Fruit fly (Drosophila melanogaster) whole organism, embryonic: ENCODE measurements around the gene mia.

Source experiments
- Bdp1 ChIP-seq: fragments of 200-800 bp; sonication (Bioruptor generic); optimal IDR thresholded peaks from 3 replicates; lab custom pipeline; 2016; ENCODE audit warnings: missing biosample characterization, missing genetic modification characterization
- Blimp-1 ChIP-seq: fragments of 200-800 bp; sonication (Bioruptor generic); optimal IDR thresholded peaks from 3 replicates; lab custom pipeline; 2018; ENCODE audit warnings: missing biosample characterization, missing genetic modification characterization, mild to moderate bottlenecking, moderate library complexity, missing genetic modification reagents
- CG14667 ChIP-seq: fragments of 200-800 bp; sonication (Bioruptor generic); IDR thresholded peaks from 2 replicates; pipeline ENCODE4 v1.3.6; 2022; ENCODE audit warnings: missing biosample characterization, missing genetic modification characterization
- CG16863 ChIP-seq: fragments of 200-800 bp; sonication (Bioruptor generic); optimal IDR thresholded peaks from 3 replicates; lab custom pipeline; 2016; ENCODE audit warnings: missing biosample characterization, missing genetic modification characterization
- CG17612 ChIP-seq: fragments of 200-800 bp; sonication (Bioruptor generic); IDR thresholded peaks from 2 replicates; pipeline ENCODE4 v1.3.6; 2022; ENCODE audit warnings: missing biosample characterization, missing genetic modification characterization
- CG17912 ChIP-seq: fragments of 200-800 bp; sonication (Bioruptor generic); optimal IDR thresholded peaks from 2 replicates; lab custom pipeline; 2018; ENCODE audit warnings: missing biosample characterization, mild to moderate bottlenecking, missing genetic modification characterization
- CG1832 ChIP-seq: fragments of 200-800 bp; sonication (Bioruptor generic); optimal IDR thresholded peaks from 2 replicates; lab custom pipeline; 2017; ENCODE audit warnings: missing biosample characterization, mild to moderate bottlenecking, missing genetic modification characterization, inconsistent platforms
- CG18476 ChIP-seq: fragments of 200-800 bp; sonication (Bioruptor generic); optimal IDR thresholded peaks from 2 replicates; lab custom pipeline; 2016; ENCODE audit warnings: missing biosample characterization, mild to moderate bottlenecking, missing genetic modification characterization
- CG31388 ChIP-seq: fragments of 200-800 bp; sonication (Bioruptor generic); optimal IDR thresholded peaks from 2 replicates; lab custom pipeline; 2016; ENCODE audit warnings: missing biosample characterization, missing genetic modification characterization
- CG34224 ChIP-seq: fragments of 200-800 bp; sonication (Bioruptor generic); IDR thresholded peaks from 3 replicates; pipeline ENCODE4 v1.3.6; 2022; ENCODE audit warnings: missing biosample characterization, missing genetic modification characterization; ENCODE audit not compliant: partially characterized antibody
- CG3847 ChIP-seq: fragments of 200-800 bp; sonication (Bioruptor generic); IDR thresholded peaks from 2 replicates; pipeline ENCODE4 v1.3.6; 2022; ENCODE audit warnings: missing biosample characterization, missing genetic modification characterization
- CG6813 ChIP-seq: fragments of 200-800 bp; sonication (Bioruptor generic); optimal IDR thresholded peaks from 2 replicates; lab custom pipeline; 2017; ENCODE audit warnings: missing biosample characterization, missing genetic modification characterization, mild to moderate bottlenecking, moderate library complexity, missing genetic modification reagents
- CG7357 ChIP-seq: fragments of 200-800 bp; sonication (Bioruptor generic); IDR thresholded peaks from 3 replicates; pipeline ENCODE4 v1.3.6; 2022; ENCODE audit warnings: missing biosample characterization, missing genetic modification characterization
- CG7786 ChIP-seq: fragments of 200-800 bp; sonication (Bioruptor generic); optimal IDR thresholded peaks from 2 replicates; lab custom pipeline; 2016; ENCODE audit warnings: missing biosample characterization, missing genetic modification characterization
- CG8359 ChIP-seq: fragments of 200-800 bp; sonication (Bioruptor generic); optimal IDR thresholded peaks from 2 replicates; lab custom pipeline; 2017; ENCODE audit warnings: missing biosample characterization, mild to moderate bottlenecking, missing genetic modification characterization, borderline replicate concordance
- CG8765 ChIP-seq: fragments of 200-800 bp; sonication (Bioruptor generic); IDR thresholded peaks from 2 replicates; pipeline ENCODE4 v1.3.6; 2022; ENCODE audit warnings: missing biosample characterization, missing genetic modification characterization
- CG9932 ChIP-seq: fragments of 200-800 bp; sonication (Bioruptor generic); IDR thresholded peaks from 2 replicates; pipeline ENCODE4 v1.3.6; 2022; ENCODE audit warnings: missing biosample characterization, missing genetic modification characterization
- D ChIP-seq, 2 experiments: fragments of 200-800 bp in 1 of 2; fragments of >200 bp in 1 of 2; sonication (Bioruptor generic) in 1 of 2; optimal IDR thresholded peaks; 2 replicates in 1 of 2; 3 replicates in 1 of 2; lab custom pipeline; 2017; ENCODE audit warnings: mild to moderate bottlenecking in 1 of 2, missing biosample characterization in 1 of 2, missing genetic modification characterization in 1 of 2, missing genetic modification reagents in 1 of 2
- E2f2 ChIP-seq: fragments of 200-800 bp; sonication (Bioruptor generic); IDR thresholded peaks from 2 replicates; pipeline ENCODE4 v1.3.6; 2022; ENCODE audit warnings: missing biosample characterization, missing genetic modification characterization
- H15 ChIP-seq: fragments of 200-800 bp; sonication (Bioruptor generic); IDR thresholded peaks from 3 replicates; pipeline ENCODE4 v1.3.6; 2022; ENCODE audit warnings: missing biosample characterization, missing genetic modification characterization
- Hsf ChIP-seq: fragments of 200-800 bp; sonication (Bioruptor generic); optimal IDR thresholded peaks from 3 replicates; lab custom pipeline; 2016; ENCODE audit warnings: missing biosample characterization, missing genetic modification characterization
- Mad ChIP-seq: fragments of 200-800 bp; sonication (Bioruptor generic); optimal IDR thresholded peaks from 2 replicates; lab custom pipeline; 2016; ENCODE audit warnings: missing biosample characterization, missing genetic modification characterization
- Myb ChIP-seq: fragments of 200-800 bp; sonication (Bioruptor generic); optimal IDR thresholded peaks from 2 replicates; lab custom pipeline; 2016; ENCODE audit warnings: missing biosample characterization, missing genetic modification characterization
- NC2α ChIP-seq: fragments of 200-800 bp; sonication (Bioruptor generic); optimal IDR thresholded peaks from 2 replicates; lab custom pipeline; 2016; ENCODE audit warnings: missing biosample characterization, missing genetic modification characterization
- PHDP ChIP-seq: fragments of 200-800 bp; sonication (Bioruptor generic); optimal IDR thresholded peaks from 3 replicates; lab custom pipeline; 2018; ENCODE audit warnings: missing biosample characterization, mild to moderate bottlenecking, missing genetic modification characterization, moderate library complexity
- Trl ChIP-seq, 3 experiments: fragments of >200 bp in 2 of 3; fragments of 200-800 bp in 1 of 3; sonication (Bioruptor generic) in 1 of 3; optimal IDR thresholded peaks; 2 replicates in 1 of 3; 3 replicates in 2 of 3; lab custom pipeline; 2016 to 2017; ENCODE audit warnings: missing biosample characterization in 1 of 3, missing genetic modification characterization in 1 of 3
- Usf ChIP-seq: fragments of 200-800 bp; sonication (Bioruptor generic); optimal IDR thresholded peaks from 2 replicates; lab custom pipeline; 2017; ENCODE audit warnings: missing genotype, missing biosample characterization, missing genetic modification characterization
- bbx ChIP-seq: fragments of 200-800 bp; sonication (Bioruptor generic); IDR thresholded peaks from 2 replicates; pipeline ENCODE4 v1.3.6; 2022; ENCODE audit warnings: missing biosample characterization, missing genetic modification characterization; ENCODE audit not compliant: partially characterized antibody
- chinmo ChIP-seq: fragments of 200-800 bp; sonication (Bioruptor generic); IDR thresholded peaks from 4 replicates; pipeline ENCODE4 v1.3.6; 2022; ENCODE audit warnings: missing biosample characterization, missing genetic modification characterization; ENCODE audit not compliant: partially characterized antibody
- dmrt11E ChIP-seq: fragments of 200-800 bp; sonication (Bioruptor generic); optimal IDR thresholded peaks from 3 replicates; lab custom pipeline; 2018; ENCODE audit warnings: missing biosample characterization, mild to moderate bottlenecking, missing genetic modification characterization, moderate library complexity
- gsb ChIP-seq: fragments of 200-800 bp; sonication (Bioruptor generic); IDR thresholded peaks from 2 replicates; pipeline ENCODE4 v1.3.6; 2022; ENCODE audit warnings: missing biosample characterization, missing genetic modification characterization
- ham ChIP-seq: fragments of 200-800 bp; sonication (Bioruptor generic); IDR thresholded peaks from 2 replicates; pipeline ENCODE4 v1.3.6; 2022; ENCODE audit warnings: missing biosample characterization, missing genetic modification characterization
- her ChIP-seq: fragments of 200-800 bp; sonication (Bioruptor generic); optimal IDR thresholded peaks from 2 replicates; lab custom pipeline; 2016; ENCODE audit warnings: missing biosample characterization, missing genetic modification characterization
- jigr1 ChIP-seq: fragments of 200-800 bp; sonication (Bioruptor generic); IDR thresholded peaks from 3 replicates; pipeline ENCODE4 v1.3.6; 2022; ENCODE audit warnings: missing biosample characterization, missing genetic modification characterization
- lola ChIP-seq, 3 experiments: fragments of >200 bp in 2 of 3; fragments of 200-800 bp in 1 of 3; sonication (Bioruptor generic) in 1 of 3; optimal IDR thresholded peaks; 2 replicates each; lab custom pipeline; 2017 to 2019; ENCODE audit warnings: missing biosample characterization in 3 of 3, missing genetic modification characterization in 3 of 3, mild to moderate bottlenecking in 1 of 3, moderate library complexity in 1 of 3
- nmo ChIP-seq: fragments of 200-800 bp; sonication (Bioruptor generic); optimal IDR thresholded peaks from 2 replicates; lab custom pipeline; 2018; ENCODE audit warnings: missing biosample characterization, mild to moderate bottlenecking, missing genetic modification characterization, moderate library complexity
- onecut ChIP-seq: fragments of 200-800 bp; sonication (Bioruptor generic); IDR thresholded peaks from 2 replicates; pipeline ENCODE4 v1.3.6; 2022; ENCODE audit warnings: missing biosample characterization, missing genetic modification characterization
- rib ChIP-seq: fragments of 200-800 bp; sonication (Bioruptor generic); IDR thresholded peaks from 2 replicates; pipeline ENCODE4 v1.3.6; 2022; ENCODE audit warnings: missing biosample characterization, missing genetic modification characterization
- sens-2 ChIP-seq: fragments of 200-800 bp; sonication (Bioruptor generic); IDR thresholded peaks from 2 replicates; pipeline ENCODE4 v1.3.6; 2022; ENCODE audit warnings: missing biosample characterization, missing genetic modification characterization
- tin ChIP-seq: fragments of 200-800 bp; sonication (Bioruptor generic); optimal IDR thresholded peaks from 3 replicates; lab custom pipeline; 2016; ENCODE audit warnings: missing biosample characterization, missing genetic modification characterization
- wek ChIP-seq: fragments of 200-800 bp; sonication (Bioruptor generic); optimal IDR thresholded peaks from 3 replicates; lab custom pipeline; 2018; ENCODE audit warnings: missing biosample characterization, mild to moderate bottlenecking, missing genetic modification characterization, moderate library complexity
- zf30C ChIP-seq: fragments of 200-800 bp; sonication (Bioruptor generic); optimal IDR thresholded peaks from 3 replicates; lab custom pipeline; 2018; ENCODE audit warnings: missing biosample characterization, mild to moderate bottlenecking, missing genetic modification characterization

Gene mia

DNA sequence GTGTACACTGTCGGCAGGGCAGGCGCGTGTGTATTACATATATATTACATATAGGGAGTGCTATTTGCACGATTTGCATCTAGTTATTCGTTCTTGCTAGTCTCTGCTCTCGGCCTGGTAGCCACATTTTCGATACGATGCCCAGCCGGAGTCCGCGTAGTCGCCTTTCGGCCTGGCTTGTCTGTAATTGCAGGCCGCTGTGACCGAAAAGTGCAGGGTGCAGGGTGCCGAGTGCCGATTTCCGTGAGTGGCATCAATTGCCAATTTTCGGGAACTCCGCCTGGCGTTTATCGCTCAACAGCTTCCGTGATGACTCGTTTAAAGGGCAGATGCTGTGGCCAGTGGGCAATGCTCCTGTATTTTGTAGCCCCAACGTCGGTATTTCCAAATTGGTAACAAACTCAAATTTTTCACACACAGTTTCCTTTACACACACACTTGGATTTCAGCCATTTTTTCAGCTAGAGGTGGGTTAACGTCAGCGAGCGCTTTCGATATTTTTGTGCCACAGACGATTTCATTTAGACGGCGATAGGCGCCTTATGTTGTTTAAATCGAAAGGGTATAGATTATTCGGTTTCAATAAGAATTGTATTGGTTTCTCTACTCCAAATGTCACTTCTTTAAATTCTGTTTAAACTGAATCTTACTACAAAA lies 37.0 kb upstream of the mia start, which contains the start of gene CG2926 (continued):
- TF ChIP-seq tin (GFP tag; lab: Kevin White, UChicago) = peak; percentile 29
- peak; percentile 39 for TF ChIP-seq CG7786
- TF ChIP-seq jigr1 = no peak
- no peak for TF ChIP-seq CG8359 (GFP tag; lab: Kevin White, UChicago)
- TF ChIP-seq her (GFP tag; lab: Kevin White, UChicago) = peak; percentile 55
- 0 out of 2 replicates have a peak, but pooled peaks have one; percentile 5 for TF ChIP-seq gsb
- no peak for TF ChIP-seq ham (GFP tag; lab: Robert Waterston, UW)
- TF ChIP-seq CG14667 = no peak
- no peak for TF ChIP-seq PHDP (tag; lab: Kevin White, UChicago)
- TF ChIP-seq D (optimal IDR thresholded peaks at IDR 0.05; lab: Kevin White, UChicago) = no peak
- TF ChIP-seq D (GFP tag; optimal IDR thresholded peaks at IDR 0.05; lab: Kevin White, UChicago) = no peak
- TF ChIP-seq Bdp1 (GFP tag; lab: Kevin White, UChicago) = no peak
- TF ChIP-seq CG34224 (GFP tag; lab: Robert Waterston, UW) = peak; percentile 80
- no peak for TF ChIP-seq zf30C (GFP tag; lab: Kevin White, UChicago)
- TF ChIP-seq onecut (GFP tag; lab: Robert Waterston, UW) = peak; percentile 47
- no peak for TF ChIP-seq Trl (optimal IDR thresholded peaks at IDR 0.05; lab: Kevin White, UChicago)
- TF ChIP-seq Trl (GFP tag; optimal IDR thresholded peaks at IDR 0.05; lab: Kevin White, UChicago) = peak; percentile 48
- TF ChIP-seq CG16863 (GFP tag; lab: Kevin White, UChicago) = no peak
- peak; percentile 87; the same call in 3 of the 4 replicates for TF ChIP-seq chinmo
- no peak for TF ChIP-seq wek (GFP tag; lab: Kevin White, UChicago)
- peak; percentile 35 for TF ChIP-seq CG17912 (GFP tag; lab: Kevin White, UChicago)
- TF ChIP-seq CG9932 (GFP tag; lab: Robert Waterston, UW) = peak; percentile 79
- peak; percentile 57 for TF ChIP-seq rib (GFP tag; lab: Robert Waterston, UW)
- TF ChIP-seq CG3847 (GFP tag; lab: Robert Waterston, UW) = peak; percentile 42; the same call in 1 of the 2 replicates
- TF ChIP-seq Usf = no peak
- TF ChIP-seq CG18476 = no peak
- peak; percentile 55 for TF ChIP-seq Myb
- TF ChIP-seq Blimp-1 = no peak
- peak; percentile 93 for TF ChIP-seq bbx (GFP tag; lab: Robert Waterston, UW)
- TF ChIP-seq Hsf (GFP tag; lab: Kevin White, UChicago) = peak; percentile 47
- no peak for TF ChIP-seq CG17612
- no peak for TF ChIP-seq lola (GFP tag; optimal IDR thresholded peaks at IDR 0.05; lab: Kevin White, UChicago)
- TF ChIP-seq CG31388 (GFP tag; lab: Kevin White, UChicago) = no peak
- peak; percentile 72 for TF ChIP-seq E2f2 (GFP tag; lab: Robert Waterston, UW)
- TF ChIP-seq nmo (GFP tag; lab: Kevin White, UChicago) = peak; percentile 37
- no peak for TF ChIP-seq CG8765 (GFP tag; lab: Robert Waterston, UW)
- no peak for TF ChIP-seq CG1832
- peak; percentile 47 for TF ChIP-seq Mad (GFP tag; lab: Kevin White, UChicago)
- TF ChIP-seq NC2α (GFP tag; lab: Kevin White, UChicago) = no peak
- peak; percentile 25 for TF ChIP-seq dmrt11E
- no peak for TF ChIP-seq sens-2 (GFP tag; lab: Robert Waterston, UW)
- no peak for TF ChIP-seq CG7357 (GFP tag; lab: Robert Waterston, UW)
- no peak; the same call in 2 of the 3 replicates for TF ChIP-seq H15
- TF ChIP-seq CG6813 (GFP tag; lab: Kevin White, UChicago) = no peak
